Fruit fly (Drosophila melanogaster) whole organism: ENCODE results near the gene CG5026.

Experiments used
- CG8478 ChIP-seq: fragments of >200 bp; optimal IDR thresholded peaks from 2 replicates; lab custom pipeline; 2018; ENCODE audit warnings: inconsistent platforms
- Dll ChIP-seq: fragments of >200 bp; optimal IDR thresholded peaks from 2 replicates; lab custom pipeline; 2017
- EcR ChIP-seq, 2 experiments: fragments of >200 bp; optimal IDR thresholded peaks; 2 replicates each; lab custom pipeline; 2017; ENCODE audit warnings: missing biosample characterization in 2 of 2, missing genetic modification characterization in 2 of 2, missing genetic modification reagents in 2 of 2
- pan ChIP-seq: fragments of >200 bp; optimal IDR thresholded peaks from 2 replicates; lab custom pipeline; 2017
- psq ChIP-seq: fragments of >200 bp; optimal IDR thresholded peaks from 2 replicates; lab custom pipeline; 2017
- usp ChIP-seq: fragments of >200 bp; optimal IDR thresholded peaks from 2 replicates; lab custom pipeline; 2017; ENCODE audit warnings: missing biosample characterization, missing genetic modification characterization, mixed read lengths

DNA sequence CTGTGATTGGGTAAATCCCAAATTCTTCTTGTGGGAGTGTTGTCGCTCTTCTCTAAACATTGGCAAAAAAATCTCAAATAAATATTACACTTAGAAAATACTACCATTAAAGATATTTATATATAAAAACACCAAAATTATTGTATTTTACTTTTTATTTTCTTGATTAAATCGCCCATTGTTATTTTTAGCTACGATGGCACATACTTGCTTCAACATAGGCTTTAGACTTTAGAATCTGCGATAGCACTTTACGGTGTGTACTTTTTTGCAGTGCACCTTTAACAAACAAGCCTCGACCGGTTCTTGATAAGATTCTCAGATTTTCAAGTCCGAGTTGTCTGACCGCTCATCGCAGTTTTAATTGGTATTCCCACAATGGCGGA, 13.7 kb upstream of the CG5026 start, which contains the start of gene GNBP3:
- TF ChIP-seq CG8478 (lab: Kevin White, UChicago): no peak
- no peak for TF ChIP-seq psq
- no peak for TF ChIP-seq usp
- TF ChIP-seq EcR (GFP tag; optimal IDR thresholded peaks at IDR 0.05; lab: Kevin White, UChicago): no peak
- TF ChIP-seq pan: no peak
- TF ChIP-seq Dll (lab: Kevin White, UChicago): no peak
